Worm (Caenorhabditis elegans) whole organism, L3 larva: ENCODE data around the gene B0524.5.

Experiments used
- R02D3.7 ChIP-seq: fragments of 150-350 bp; optimal IDR thresholded peaks from 2 replicates; lab custom pipeline; 2014; ENCODE audit warnings: missing biosample characterization, missing genetic modification characterization
- ama-1 ChIP-seq: fragments of 150-350 bp; optimal IDR thresholded peaks from 2 replicates; lab custom pipeline; 2018
- ceh-16 ChIP-seq: sonication (generic microtip); optimal IDR thresholded peaks from 2 replicates; lab custom pipeline; 2017; ENCODE audit warnings: missing biosample characterization, missing genetic modification characterization
- ceh-28 ChIP-seq: fragments of 150-350 bp; optimal IDR thresholded peaks from 2 replicates; lab custom pipeline; 2014; ENCODE audit warnings: missing biosample characterization, missing genetic modification reagents, missing genetic modification characterization
- ceh-82 ChIP-seq: fragments of 150-350 bp; optimal IDR thresholded peaks from 2 replicates; lab custom pipeline; 2014; ENCODE audit warnings: missing biosample characterization, missing genetic modification characterization
- ceh-9 ChIP-seq: sonication (generic microtip); optimal IDR thresholded peaks from 2 replicates; lab custom pipeline; 2018; ENCODE audit warnings: missing biosample characterization, missing genetic modification characterization
- daf-12 ChIP-seq: fragments of 150-350 bp; optimal IDR thresholded peaks from 2 replicates; lab custom pipeline; 2014; ENCODE audit warnings: missing biosample characterization, missing genetic modification reagents, missing genetic modification characterization
- egl-27 ChIP-seq: sonication (generic microtip); optimal IDR thresholded peaks from 4 replicates; lab custom pipeline; 2017; ENCODE audit warnings: missing biosample characterization, missing genetic modification reagents, missing genetic modification characterization
- egl-5 ChIP-seq: fragments of 150-350 bp; optimal IDR thresholded peaks from 2 replicates; lab custom pipeline; 2017; ENCODE audit warnings: missing biosample characterization, missing genetic modification reagents, missing genetic modification characterization, inconsistent platforms
- elt-2 ChIP-seq: sonication (generic microtip); optimal IDR thresholded peaks from 2 replicates; lab custom pipeline; 2016; ENCODE audit warnings: missing genetic modification reagents, mild to moderate bottlenecking, missing genetic modification characterization, missing compliant biosample characterization
- fos-1 ChIP-seq: fragments of 150-350 bp; optimal IDR thresholded peaks from 2 replicates; lab custom pipeline; 2014; ENCODE audit warnings: missing biosample characterization, missing genetic modification characterization
- hmg-11 ChIP-seq: sonication (generic microtip); optimal IDR thresholded peaks from 2 replicates; lab custom pipeline; 2016; ENCODE audit warnings: missing genetic modification characterization, missing compliant biosample characterization
- lin-15B ChIP-seq: fragments of 150-350 bp; optimal IDR thresholded peaks from 2 replicates; lab custom pipeline; 2014; ENCODE audit warnings: missing biosample characterization, missing genetic modification characterization
- lin-39 ChIP-seq: fragments of 150-350 bp; optimal IDR thresholded peaks from 2 replicates; lab custom pipeline; 2018; ENCODE audit warnings: missing biosample characterization, missing genetic modification reagents, missing genetic modification characterization
- mml-1 ChIP-seq: fragments of 150-350 bp; sonication (generic microtip); optimal IDR thresholded peaks from 3 replicates; lab custom pipeline; 2014; ENCODE audit warnings: missing biosample characterization, missing genetic modification characterization
- nfya-1 ChIP-seq: sonication (generic microtip); optimal IDR thresholded peaks from 2 replicates; lab custom pipeline; 2017; ENCODE audit warnings: missing genetic modification characterization, mild to moderate bottlenecking, missing compliant biosample characterization, antibody characterized with exemption, moderate library complexity; ENCODE audit not compliant: insufficient read depth
- nhr-11 ChIP-seq: fragments of 150-350 bp; optimal IDR thresholded peaks from 2 replicates; lab custom pipeline; 2014; ENCODE audit warnings: missing biosample characterization, missing genetic modification characterization
- nhr-23 ChIP-seq: fragments of 150-350 bp; optimal IDR thresholded peaks from 2 replicates; lab custom pipeline; 2014; ENCODE audit warnings: missing biosample characterization, missing genetic modification reagents, missing genetic modification characterization
- nhr-237 ChIP-seq: fragments of 150-350 bp; optimal IDR thresholded peaks from 2 replicates; lab custom pipeline; 2014; ENCODE audit warnings: missing biosample characterization, missing genetic modification characterization
- nhr-25 ChIP-seq: sonication (generic microtip); optimal IDR thresholded peaks from 2 replicates; lab custom pipeline; 2017; ENCODE audit warnings: missing biosample characterization, missing genetic modification characterization
- nhr-28 ChIP-seq: fragments of 150-350 bp; optimal IDR thresholded peaks from 2 replicates; lab custom pipeline; 2014; ENCODE audit warnings: missing biosample characterization, missing genetic modification characterization
- nhr-67 ChIP-seq: fragments of 150-350 bp; optimal IDR thresholded peaks from 2 replicates; lab custom pipeline; 2014; ENCODE audit warnings: missing biosample characterization, missing genetic modification characterization
- nhr-76 ChIP-seq: fragments of 150-350 bp; sonication (generic microtip); optimal IDR thresholded peaks from 5 replicates; lab custom pipeline; 2014; ENCODE audit warnings: missing biosample characterization, missing genetic modification characterization
- sea-2 ChIP-seq: fragments of 150-350 bp; sonication (generic microtip); optimal IDR thresholded peaks from 4 replicates; lab custom pipeline; 2014; ENCODE audit warnings: missing biosample characterization, missing genetic modification reagents, missing genetic modification characterization
- unc-39 ChIP-seq: sonication (generic microtip); optimal IDR thresholded peaks from 4 replicates; lab custom pipeline; 2017; ENCODE audit warnings: missing biosample characterization, missing genetic modification characterization
- zag-1 ChIP-seq: fragments of 150-350 bp; optimal IDR thresholded peaks from 2 replicates; lab custom pipeline; 2014; ENCODE audit warnings: missing biosample characterization, missing genetic modification characterization

Gene B0524.5

ce11 chrIII:1859532-1859931 is 34.2 kb downstream of the B0524.5 start, which contains the start of gene ddp-1 (continued):
- TF ChIP-seq nhr-237 (tag; lab: Kevin White, UChicago) (no peak), nhr-76 (tag; lab: Kevin White, UChicago) (no peak), lin-39 (tag; lab: Kevin White, UChicago) (peak; percentile 73), egl-5 (tag; lab: Kevin White, UChicago) (peak; percentile 89), elt-2 (tag; lab: Kevin White, UChicago) (peak; percentile 66), nhr-11 (tag; lab: Kevin White, UChicago) (peak; percentile 50), nhr-23 (tag; lab: Kevin White, UChicago) (peak; percentile 98), R02D3.7 (peak; percentile 85), nhr-67 (tag; lab: Kevin White, UChicago) (no peak), mml-1 (tag; lab: Kevin White, UChicago) (no peak)

DNA sequence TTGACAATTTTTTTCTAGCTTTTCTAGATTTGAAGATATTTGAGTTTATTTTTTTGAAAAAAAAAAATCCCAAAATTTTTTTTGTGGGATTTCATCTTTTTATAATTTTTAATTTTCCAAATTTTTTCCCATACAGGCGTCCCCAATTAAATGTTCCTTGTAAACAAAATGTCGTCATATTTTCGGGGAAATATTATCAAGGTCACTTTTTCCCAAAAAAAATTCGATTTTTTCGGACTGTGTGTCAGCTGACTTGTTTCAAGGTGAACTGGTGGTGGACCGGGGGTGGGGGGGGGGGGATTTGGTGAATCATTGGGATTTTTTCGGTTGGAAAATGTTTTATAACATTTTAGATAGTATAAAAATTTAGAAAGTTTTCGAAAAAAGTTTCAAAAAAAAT is 37.0 kb downstream of the B0524.5 start:
- no peak for TF ChIP-seq zag-1
- no peak for TF ChIP-seq nhr-28 (tag; lab: Kevin White, UChicago)
- TF ChIP-seq nhr-11 (tag; lab: Kevin White, UChicago) = no peak
- TF ChIP-seq mml-1 (tag; lab: Kevin White, UChicago) = no peak
- no peak for TF ChIP-seq ama-1 (lab: Kevin White, UChicago)
- TF ChIP-seq egl-27 = no peak
- TF ChIP-seq nhr-23 (tag; lab: Kevin White, UChicago) = no peak
- TF ChIP-seq fos-1 (tag; lab: Kevin White, UChicago) = no peak
- TF ChIP-seq elt-2 (tag; lab: Kevin White, UChicago) = no peak

- no peak for TF ChIP-seq egl-5 (tag; lab: Kevin White, UChicago)
- no peak for TF ChIP-seq nhr-28 (tag; lab: Kevin White, UChicago)
Observed at ce11 chrIII:1856175-1856574, 37.5 kb downstream of the B0524.5 start.

ce11 chrIII:1855092-1855491 is 38.6 kb downstream of the B0524.5 start, which contains the start of gene hlh-33:
TSS of gene hlh-33 (plus strand) at chrIII:1855392.
- TF ChIP-seq nhr-67 (tag; lab: Kevin White, UChicago) = no peak
- TF ChIP-seq nhr-25 (tag; lab: Kevin White, UChicago) = no peak
- no peak for TF ChIP-seq unc-39 (tag; lab: Kevin White, UChicago)
- TF ChIP-seq ceh-9 (tag; lab: Kevin White, UChicago) = no peak
- no peak for TF ChIP-seq R02D3.7
- TF ChIP-seq ceh-82 = no peak
- TF ChIP-seq ceh-16 (tag; lab: Kevin White, UChicago) = no peak
- TF ChIP-seq nfya-1 (tag; lab: Kevin White, UChicago) = no peak
- no peak for TF ChIP-seq nhr-237 (tag; lab: Kevin White, UChicago)

DNA sequence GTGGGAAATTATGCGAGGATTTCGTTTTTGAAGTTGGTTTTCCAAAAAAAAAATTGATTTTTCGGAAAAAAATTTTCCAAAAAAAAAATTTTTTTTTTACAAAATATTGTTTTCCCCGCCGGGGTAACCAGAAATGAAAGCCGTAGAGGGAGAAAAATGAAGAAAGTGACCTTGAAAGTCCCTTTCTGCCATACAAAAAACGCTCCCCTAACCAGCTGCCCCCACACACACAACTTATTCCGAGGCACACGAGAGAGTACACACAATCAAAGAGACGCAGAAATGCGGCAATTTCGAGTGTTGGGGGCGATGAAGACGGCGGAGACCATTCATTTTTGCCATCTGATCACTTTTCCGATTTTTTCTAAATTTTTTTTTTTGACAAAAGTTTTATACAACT is 39.7 kb downstream of the B0524.5 start:
- TF ChIP-seq hmg-11 (tag; lab: Kevin White, UChicago) = peak; percentile 12
- TF ChIP-seq nhr-25 (tag; lab: Kevin White, UChicago) = peak; percentile 89
- TF ChIP-seq sea-2 (GFP tag; lab: Kevin White, UChicago) = no peak

DNA sequence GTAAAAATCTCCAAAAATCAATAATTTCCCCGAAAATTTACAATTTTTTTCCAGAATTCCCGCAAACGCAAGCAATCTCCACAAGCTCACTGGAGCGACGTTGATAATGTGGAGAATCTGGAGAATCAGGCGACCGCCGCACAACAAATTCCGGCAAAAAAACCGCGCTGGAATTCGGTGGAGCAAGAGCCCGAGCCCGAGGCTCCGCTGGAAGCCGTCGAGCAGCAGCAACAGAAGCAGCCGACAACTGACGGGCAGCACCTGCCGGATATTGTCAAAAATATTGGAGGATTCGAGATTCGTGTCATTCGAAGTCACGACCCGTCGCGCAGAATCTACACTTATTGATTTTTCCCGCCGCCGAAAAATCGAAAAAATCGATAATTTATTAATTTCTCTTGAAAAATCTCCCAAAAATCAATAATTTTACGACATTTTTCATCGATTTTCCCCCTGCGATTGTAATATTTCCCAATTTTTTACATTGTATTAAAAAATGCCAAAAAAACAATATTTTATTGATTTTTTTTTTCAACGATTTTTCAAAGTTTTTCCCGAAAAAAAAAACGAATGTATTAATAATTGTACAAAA is 41.5 kb downstream of the B0524.5 start:
- TF ChIP-seq lin-15B (tag; lab: Kevin White, UChicago) (no peak), ceh-28 (tag; lab: Kevin White, UChicago) (peak; percentile 68)

DNA sequence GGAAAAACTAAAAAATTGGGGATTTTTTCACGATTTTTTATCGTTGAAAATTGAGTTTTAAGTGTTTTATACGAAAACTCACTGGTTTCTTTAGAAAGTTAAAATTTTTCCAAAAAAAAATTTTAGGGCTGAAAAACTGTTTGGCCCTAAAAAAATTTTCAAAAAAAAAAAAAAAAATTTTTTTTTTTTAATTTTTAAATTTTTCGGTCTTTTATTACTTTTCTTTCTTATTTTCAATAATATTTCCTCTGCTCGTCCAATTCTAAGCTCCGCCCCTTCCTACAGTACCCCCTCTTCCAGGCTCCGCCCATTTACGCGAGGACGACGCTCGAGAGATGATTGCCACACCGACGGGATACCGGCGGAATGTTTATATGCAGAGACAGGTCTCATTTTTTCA is 44.9 kb downstream of the B0524.5 start, which contains the start of gene pqn-82:
TSS of gene pqn-82 (plus strand) at position 301 of the 400 bp plus-strand sequence.
- TF ChIP-seq ceh-16 (tag; lab: Kevin White, UChicago) = no peak
- TF ChIP-seq daf-12 = no peak
